Worm (Caenorhabditis elegans): Measurements from ENCODE around the gene swsn-3.

The swsn-3 gene

DNA sequence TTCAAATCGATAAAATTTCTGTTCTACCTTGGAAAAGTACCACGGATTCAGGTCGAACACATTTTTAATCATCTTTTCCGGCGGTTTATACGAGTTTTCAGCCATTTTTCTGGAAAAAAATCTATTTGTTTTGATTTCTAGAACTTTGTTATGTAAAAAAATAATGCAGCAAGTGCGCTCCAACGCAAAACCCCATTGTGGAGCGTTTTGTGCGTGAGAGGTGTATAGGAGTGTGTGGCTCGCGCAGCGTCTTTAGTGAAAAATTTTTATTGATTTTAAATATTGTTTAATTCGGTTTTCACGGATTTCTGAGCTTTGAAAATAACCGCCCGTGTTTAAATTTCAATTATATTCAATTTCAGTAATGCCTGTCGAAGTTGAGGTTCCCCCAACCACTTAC, 17.4 kb upstream of the swsn-3 start, which contains the start of gene Y71H2AM.20:
Gene Y71H2AM.20 (minus strand): TSS at position 109 of the 400 bp plus-strand sequence.
- peak; percentile 67 for TF ChIP-seq mab-5 (tag; optimal IDR thresholded peaks at IDR 0.05)
- TF ChIP-seq elt-1 (tag; optimal IDR thresholded peaks at IDR 0.05; ENCODE audit: borderline replicate concordance, insufficient read depth), result peak; percentile 3
- peak; percentile 20 for TF ChIP-seq lin-32 (GFP tag; optimal IDR thresholded peaks at IDR 0.05)
- TF ChIP-seq unc-39 (tag; optimal IDR thresholded peaks at IDR 0.05), result no peak
- TF ChIP-seq sptf-1 (tag; optimal IDR thresholded peaks at IDR 0.05), result peak; percentile 88
- peak; percentile 51 for TF ChIP-seq unc-62 (GFP tag; optimal IDR thresholded peaks at IDR 0.05)
- TF ChIP-seq lin-13 (tag; optimal IDR thresholded peaks at IDR 0.05), result peak; percentile 98
- TF ChIP-seq sem-2 (GFP tag; optimal IDR thresholded peaks at IDR 0.05), result no peak
- TF ChIP-seq nhr-76 (tag; optimal IDR thresholded peaks at IDR 0.05), result no peak
- peak; percentile 60 for TF ChIP-seq ceh-43 (GFP tag; optimal IDR thresholded peaks at IDR 0.05)
- TF ChIP-seq nhr-237 (tag; optimal IDR thresholded peaks at IDR 0.05), result peak; percentile 96
- TF ChIP-seq tbx-8 (GFP tag; optimal IDR thresholded peaks at IDR 0.05), result no peak
- TF ChIP-seq pha-4 (tag; optimal IDR thresholded peaks at IDR 0.05), result peak; percentile 89
- TF ChIP-seq cnd-1 (tag; optimal IDR thresholded peaks at IDR 0.05), result peak; percentile 77
- peak; percentile 80 for TF ChIP-seq mls-2 (tag; optimal IDR thresholded peaks at IDR 0.05)
- TF ChIP-seq M03D4.4 (tag; optimal IDR thresholded peaks at IDR 0.05), result peak; percentile 65
- TF ChIP-seq elt-3 (tag; optimal IDR thresholded peaks at IDR 0.05), result peak; percentile 15
- no peak for TF ChIP-seq nhr-28 (tag; optimal IDR thresholded peaks at IDR 0.05)
- peak; percentile 100 for TF ChIP-seq mep-1 (tag; optimal IDR thresholded peaks at IDR 0.05)
- peak; percentile 56 for TF ChIP-seq unc-120 (tag; optimal IDR thresholded peaks at IDR 0.05; ENCODE audit: poor library complexity, severe bottlenecking)
- no peak for TF ChIP-seq flh-1 (GFP tag; optimal IDR thresholded peaks at IDR 0.05)
- TF ChIP-seq nhr-12 (tag; optimal IDR thresholded peaks at IDR 0.05), result no peak
- no peak for TF ChIP-seq bed-3 (GFP tag; optimal IDR thresholded peaks at IDR 0.05)
- no peak for TF ChIP-seq snpc-4 (tag; optimal IDR thresholded peaks at IDR 0.05)
- TF ChIP-seq ztf-11 (tag; optimal IDR thresholded peaks at IDR 0.05), result peak; percentile 77
- TF ChIP-seq lsy-2 (tag; optimal IDR thresholded peaks at IDR 0.05), result peak; percentile 93
- TF ChIP-seq ceh-83 (GFP tag; optimal IDR thresholded peaks at IDR 0.05), result no peak
- TF ChIP-seq ham-2 (GFP tag; optimal IDR thresholded peaks at IDR 0.05), result no peak
- peak; percentile 92 for TF ChIP-seq ceh-39 (tag; optimal IDR thresholded peaks at IDR 0.05)
- peak; percentile 79 for TF ChIP-seq drap-1 (GFP tag; optimal IDR thresholded peaks at IDR 0.05)
- TF ChIP-seq nhr-2 (tag; optimal IDR thresholded peaks at IDR 0.05), result peak; percentile 27
- peak; percentile 79 for TF ChIP-seq hlh-1 (tag; optimal IDR thresholded peaks at IDR 0.05)
- peak; percentile 46 for TF ChIP-seq blmp-1 (tag; optimal IDR thresholded peaks at IDR 0.05)
- TF ChIP-seq ces-1 (GFP tag; optimal IDR thresholded peaks at IDR 0.05), result peak; percentile 89
- no peak for TF ChIP-seq zip-8 (tag; optimal IDR thresholded peaks at IDR 0.05)

DNA sequence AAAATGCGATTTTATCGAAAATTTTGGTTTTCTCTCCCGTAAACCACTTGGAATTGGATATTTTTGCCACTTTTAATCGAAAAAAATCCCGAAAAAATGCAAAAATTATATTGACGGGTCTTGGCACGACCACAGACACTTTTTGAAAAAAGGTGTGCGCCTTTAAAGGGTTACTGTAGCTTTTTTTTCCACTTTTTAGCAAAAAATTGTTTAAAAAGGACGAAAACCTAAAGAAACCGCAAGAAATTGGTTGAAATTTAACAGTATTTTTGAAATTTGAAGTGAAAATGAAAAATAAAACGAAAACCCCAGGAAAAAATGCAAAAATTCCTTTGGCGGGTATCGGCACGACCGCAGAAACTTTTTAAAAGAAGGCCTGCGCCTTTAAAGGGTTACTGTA, 13.4 kb upstream of the swsn-3 start:
- no peak for TF ChIP-seq nhr-12 (tag; optimal IDR thresholded peaks at IDR 0.05)

DNA sequence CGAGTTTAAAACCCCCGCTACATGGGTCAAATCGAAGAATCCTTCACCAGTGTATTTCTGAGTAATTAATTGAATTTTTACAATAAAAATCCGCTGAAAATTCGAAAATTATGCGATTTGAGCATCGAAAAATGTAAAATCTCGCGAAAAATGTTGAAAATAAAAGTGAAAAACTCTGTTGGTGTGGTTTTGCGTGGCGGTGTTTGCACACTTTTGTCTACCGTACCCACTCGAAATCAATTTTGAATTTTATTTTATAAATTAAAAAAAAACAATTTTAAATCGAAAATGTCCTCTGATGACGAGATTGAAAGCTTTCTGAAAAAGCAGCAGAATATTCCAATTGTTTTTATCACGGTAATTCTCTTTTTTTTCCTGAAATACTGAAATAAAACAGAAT, 12.3 kb upstream of the swsn-3 start, which contains the start of gene Y71H2AM.6:
Gene Y71H2AM.6 (plus strand): TSS at position 264 of the 400 bp plus-strand sequence.
- TF ChIP-seq unc-120 (tag; optimal IDR thresholded peaks at IDR 0.05; ENCODE audit: poor library complexity, severe bottlenecking) (no peak), ztf-11 (tag; optimal IDR thresholded peaks at IDR 0.05) (no peak), snpc-4 (tag; optimal IDR thresholded peaks at IDR 0.05) (no peak), sem-2 (GFP tag; optimal IDR thresholded peaks at IDR 0.05) (no peak), mep-1 (tag; optimal IDR thresholded peaks at IDR 0.05) (no peak), lin-32 (GFP tag; optimal IDR thresholded peaks at IDR 0.05) (no peak), hlh-1 (tag; optimal IDR thresholded peaks at IDR 0.05) (no peak), ceh-39 (tag; optimal IDR thresholded peaks at IDR 0.05) (no peak), ceh-43 (GFP tag; optimal IDR thresholded peaks at IDR 0.05) (no peak), pha-4 (tag; optimal IDR thresholded peaks at IDR 0.05) (no peak), nhr-2 (tag; optimal IDR thresholded peaks at IDR 0.05) (no peak), nhr-237 (tag; optimal IDR thresholded peaks at IDR 0.05) (peak; percentile 21), nhr-12 (tag; optimal IDR thresholded peaks at IDR 0.05) (no peak), nhr-76 (tag; optimal IDR thresholded peaks at IDR 0.05) (no peak), ces-1 (GFP tag; optimal IDR thresholded peaks at IDR 0.05) (peak; percentile 79), unc-62 (GFP tag; optimal IDR thresholded peaks at IDR 0.05) (no peak), M03D4.4 (tag; optimal IDR thresholded peaks at IDR 0.05) (no peak), unc-39 (tag; optimal IDR thresholded peaks at IDR 0.05) (no peak), blmp-1 (tag; optimal IDR thresholded peaks at IDR 0.05) (no peak), tbx-8 (GFP tag; optimal IDR thresholded peaks at IDR 0.05) (no peak), ham-2 (GFP tag; optimal IDR thresholded peaks at IDR 0.05) (no peak), mls-2 (tag; optimal IDR thresholded peaks at IDR 0.05) (no peak), nhr-28 (tag; optimal IDR thresholded peaks at IDR 0.05) (no peak), drap-1 (GFP tag; optimal IDR thresholded peaks at IDR 0.05) (no peak), lsy-2 (tag; optimal IDR thresholded peaks at IDR 0.05) (peak; percentile 98), elt-1 (tag; optimal IDR thresholded peaks at IDR 0.05; ENCODE audit: borderline replicate concordance, insufficient read depth) (no peak)
